Worm (Caenorhabditis elegans) whole organism, mixed stage, embryonic: Measurements from ENCODE around the gene Y73F8A.5.

Experiments
- bed-3 ChIP-seq: fragments of 200-800 bp; sonication (Bioruptor generic); optimal IDR thresholded peaks from 3 replicates; lab custom pipeline; 2018; ENCODE audit warnings: mild to moderate bottlenecking, missing genetic modification characterization, moderate library complexity, missing compliant biosample characterization
- elt-3 ChIP-seq: fragments of 150-350 bp; optimal IDR thresholded peaks from 2 replicates; lab custom pipeline; 2014; ENCODE audit warnings: missing biosample characterization, missing genetic modification characterization
- lin-13 ChIP-seq: fragments of 150-350 bp; optimal IDR thresholded peaks from 2 replicates; lab custom pipeline; 2014; ENCODE audit warnings: missing biosample characterization, missing genetic modification characterization

- TF ChIP-seq lin-13 (tag; lab: Kevin White, UChicago), result no peak
- no peak for TF ChIP-seq elt-3 (tag; lab: Kevin White, UChicago)
- TF ChIP-seq bed-3 (GFP tag; lab: Kevin White, UChicago), result no peak
These were observed 23.9 kb downstream of the Y73F8A.5 start for ce11 chrIV:15283617-15284016.
